Worm (Caenorhabditis elegans) whole organism, young adult: ENCODE data around the gene C14H10.2.

ENCODE experiments used
- ceh-27 ChIP-seq: fragments of 200-800 bp; sonication (Bioruptor generic); optimal IDR thresholded peaks from 2 replicates; lab custom pipeline; 2018; ENCODE audit warnings: mild to moderate bottlenecking, missing genetic modification characterization, moderate library complexity, missing compliant biosample characterization
- snpc-4 ChIP-seq, 5 experiments: fragments of 150-350 bp in 1 of 5; sonication (generic microtip) in 4 of 5; optimal IDR thresholded peaks; 2 replicates each; lab custom pipeline; 2014 to 2018; ENCODE audit warnings: missing genetic modification characterization in 5 of 5, missing biosample characterization in 3 of 5, antibody characterized with exemption in 2 of 5, mild to moderate bottlenecking in 2 of 5, missing compliant biosample characterization in 2 of 5, missing genotype in 2 of 5, moderate library complexity in 2 of 5, missing genetic modification reagents in 1 of 5
- tbp1 ChIP-seq: fragments of 200-800 bp; sonication (Bioruptor generic); optimal IDR thresholded peaks from 2 replicates; lab custom pipeline; 2018; ENCODE audit warnings: mild to moderate bottlenecking, missing genetic modification characterization, missing compliant biosample characterization

DNA sequence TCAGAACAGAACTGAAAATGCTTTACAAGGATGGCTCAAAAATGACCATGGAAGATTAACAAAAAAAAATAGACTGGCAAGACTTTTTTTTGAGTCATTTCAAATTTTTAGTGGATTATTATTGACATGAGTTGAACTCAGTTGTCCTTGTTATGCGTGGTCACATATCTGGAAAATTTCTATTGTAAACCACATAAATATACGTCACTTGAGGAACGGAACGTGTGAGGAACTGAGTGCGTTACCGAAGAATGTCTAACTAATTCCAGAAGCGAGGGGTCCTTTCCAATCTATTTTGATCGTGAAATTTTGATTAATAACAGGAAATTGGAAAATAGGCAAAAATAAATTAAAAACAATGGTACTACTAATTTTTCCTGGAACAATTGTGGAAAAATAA is 9.6 kb upstream of the C14H10.2 start:
- TF ChIP-seq ceh-27 (GFP tag; lab: Kevin White, UChicago) (no peak), snpc-4 (GFP tag; optimal IDR thresholded peaks at IDR 0.05; lab: Kevin White, UChicago) (no peak), snpc-4 (tag; optimal IDR thresholded peaks at IDR 0.05; lab: Kevin White, UChicago) (no peak), tbp1 (GFP tag; lab: Kevin White, UChicago) (no peak)
